Worm (Caenorhabditis elegans) whole organism, young adult: ENCODE results near the gene cdc-48.1.

ENCODE experiments used
- atf-7 ChIP-seq: sonication (generic microtip); optimal IDR thresholded peaks from 2 replicates; lab custom pipeline; 2017; ENCODE audit warnings: mild to moderate bottlenecking, missing genetic modification characterization, missing compliant biosample characterization
- attf-5 ChIP-seq: fragments of 200-800 bp; sonication (Bioruptor generic); optimal IDR thresholded peaks from 2 replicates; lab custom pipeline; 2018; ENCODE audit warnings: mild to moderate bottlenecking, missing genetic modification characterization, missing compliant biosample characterization
- ceh-79 ChIP-seq: sonication (generic microtip); optimal IDR thresholded peaks from 2 replicates; lab custom pipeline; 2017; ENCODE audit warnings: mild to moderate bottlenecking, missing genetic modification characterization, missing compliant biosample characterization
- dpl-1 ChIP-seq: fragments of 150-350 bp; optimal IDR thresholded peaks from 2 replicates; lab custom pipeline; 2014; ENCODE audit warnings: missing biosample characterization, missing genetic modification reagents, missing genetic modification characterization
- ets-4 ChIP-seq: fragments of 200-800 bp; sonication (Bioruptor generic); optimal IDR thresholded peaks from 2 replicates; lab custom pipeline; 2018; ENCODE audit warnings: mild to moderate bottlenecking, missing genetic modification characterization, missing compliant biosample characterization
- him-1 ChIP-seq: sonication (generic microtip); optimal IDR thresholded peaks from 2 replicates; lab custom pipeline; 2016; ENCODE audit warnings: missing genotype, missing genetic modification reagents, missing genetic modification characterization, missing compliant biosample characterization
- madf-6 ChIP-seq: fragments of 200-800 bp; sonication (Bioruptor generic); IDR thresholded peaks from 2 replicates; pipeline ENCODE4 v1.3.6; 2022; ENCODE audit warnings: missing genetic modification reagents, missing genetic modification characterization, missing compliant biosample characterization
- nhr-80 ChIP-seq: sonication (generic microtip); optimal IDR thresholded peaks from 2 replicates; lab custom pipeline; 2016; ENCODE audit warnings: missing genetic modification characterization, missing compliant biosample characterization
- snpc-1.1 ChIP-seq: sonication (generic microtip); optimal IDR thresholded peaks from 2 replicates; lab custom pipeline; 2017; ENCODE audit warnings: missing genetic modification characterization, mild to moderate bottlenecking, missing compliant biosample characterization, antibody characterized with exemption, moderate library complexity, missing genotype, missing genetic modification reagents; ENCODE audit not compliant: insufficient read depth
- snpc-4 ChIP-seq, 5 experiments: fragments of 150-350 bp in 1 of 5; sonication (generic microtip) in 4 of 5; optimal IDR thresholded peaks; 2 replicates each; lab custom pipeline; 2014 to 2018; ENCODE audit warnings: missing genetic modification characterization in 5 of 5, missing biosample characterization in 3 of 5, antibody characterized with exemption in 2 of 5, mild to moderate bottlenecking in 2 of 5, missing compliant biosample characterization in 2 of 5, missing genotype in 2 of 5, moderate library complexity in 2 of 5, missing genetic modification reagents in 1 of 5
- unc-62 ChIP-seq: fragments of 150-350 bp; optimal IDR thresholded peaks from 2 replicates; lab custom pipeline; 2014; ENCODE audit warnings: missing biosample characterization, missing genetic modification reagents, missing genetic modification characterization
- ztf-22 ChIP-seq: fragments of 200-800 bp; sonication (Bioruptor generic); optimal IDR thresholded peaks from 2 replicates; lab custom pipeline; 2018; ENCODE audit warnings: mild to moderate bottlenecking, missing genetic modification characterization, moderate library complexity, missing compliant biosample characterization

- no peak for TF ChIP-seq ceh-79 (tag; lab: Kevin White, UChicago)
- TF ChIP-seq him-1 (tag; lab: Kevin White, UChicago) = no peak
- no peak for TF ChIP-seq madf-6 (GFP tag; lab: Robert Waterston, UW)
- no peak for TF ChIP-seq snpc-4 (GFP tag; optimal IDR thresholded peaks at IDR 0.05; lab: Kevin White, UChicago)
- TF ChIP-seq snpc-4 (tag; optimal IDR thresholded peaks at IDR 0.05; lab: Kevin White, UChicago) = no peak
- no peak for TF ChIP-seq atf-7 (tag; lab: Kevin White, UChicago)
- no peak for TF ChIP-seq snpc-1.1 (tag; lab: Kevin White, UChicago)
- TF ChIP-seq attf-5 (GFP tag; lab: Kevin White, UChicago) = no peak
- no peak for TF ChIP-seq nhr-80 (tag; lab: Kevin White, UChicago)
- TF ChIP-seq unc-62 = no peak
- TF ChIP-seq dpl-1 (GFP tag; lab: Kevin White, UChicago) = no peak
- TF ChIP-seq ets-4 = no peak
- no peak for TF ChIP-seq ztf-22 (GFP tag; lab: Kevin White, UChicago)
Observed at ce11 chrII:10584036-10584435, 20.8 kb upstream of the cdc-48.1 start, which contains the start of gene algn-9.
